Worm (Caenorhabditis elegans) whole organism, L4 larva: ENCODE data around the gene ksr-1.

Source experiments
- D1046.2 ChIP-seq: fragments of 200-800 bp; sonication (Bioruptor generic); IDR thresholded peaks from 2 replicates; pipeline ENCODE4 v1.3.6; 2022; ENCODE audit warnings: missing genetic modification characterization, missing compliant biosample characterization
- F26F4.8 ChIP-seq: fragments of 200-800 bp; sonication (Bioruptor generic); conservative IDR thresholded peaks from 2 replicates; pipeline ENCODE4 v1.3.6; 2022; ENCODE audit warnings: missing genetic modification characterization, missing compliant biosample characterization
- T20F7.1 ChIP-seq: fragments of 200-800 bp; sonication (Bioruptor generic); optimal IDR thresholded peaks from 2 replicates; lab custom pipeline; 2018; ENCODE audit warnings: mild to moderate bottlenecking, missing genetic modification characterization, missing compliant biosample characterization
- T26A8.4 ChIP-seq: fragments of 200-800 bp; sonication (Bioruptor generic); IDR thresholded peaks from 2 replicates; pipeline ENCODE4 v1.3.6; 2022; ENCODE audit warnings: missing genetic modification characterization, missing compliant biosample characterization
- Y75B8A.6 ChIP-seq: fragments of 200-800 bp; sonication (Bioruptor generic); IDR thresholded peaks from 2 replicates; pipeline ENCODE4 v1.3.6; 2022; ENCODE audit warnings: missing genetic modification reagents, missing genetic modification characterization, missing compliant biosample characterization
- ZK337.2 ChIP-seq: fragments of 200-800 bp; sonication (Bioruptor generic); IDR thresholded peaks from 2 replicates; pipeline ENCODE4 v1.3.6; 2022; ENCODE audit warnings: missing genetic modification reagents, missing genetic modification characterization, missing compliant biosample characterization
- aly-2 ChIP-seq: sonication (generic microtip); optimal IDR thresholded peaks from 2 replicates; lab custom pipeline; 2018; ENCODE audit warnings: missing biosample characterization, missing genetic modification characterization
- arid-1 ChIP-seq: fragments of 200-800 bp; sonication (Bioruptor generic); conservative IDR thresholded peaks from 2 replicates; pipeline ENCODE4 v1.3.6; 2022; ENCODE audit warnings: missing genetic modification reagents, missing genetic modification characterization, missing compliant biosample characterization
- ceh-20 ChIP-seq: fragments of 200-800 bp; sonication (Bioruptor generic); IDR thresholded peaks from 2 replicates; pipeline ENCODE4 v1.3.6; 2022; ENCODE audit warnings: missing genetic modification reagents, missing genetic modification characterization, missing compliant biosample characterization
- ceh-28 ChIP-seq: fragments of 150-350 bp; optimal IDR thresholded peaks from 2 replicates; lab custom pipeline; 2014; ENCODE audit warnings: missing biosample characterization, missing genetic modification reagents, missing genetic modification characterization
- ceh-32 ChIP-seq: sonication (generic microtip); optimal IDR thresholded peaks from 2 replicates; lab custom pipeline; 2016; ENCODE audit warnings: mild to moderate bottlenecking, missing genetic modification characterization, missing compliant biosample characterization; ENCODE audit not compliant: poor library complexity
- ctbp-1 ChIP-seq: fragments of 200-800 bp; sonication (Bioruptor generic); IDR thresholded peaks from 2 replicates; pipeline ENCODE4 v1.3.6; 2022; ENCODE audit warnings: missing genetic modification reagents, missing genetic modification characterization, missing compliant biosample characterization
- daf-16 ChIP-seq, 3 experiments: sonication (generic microtip); optimal IDR thresholded peaks; 2 replicates each; lab custom pipeline; 2016 to 2017; ENCODE audit warnings: missing genetic modification characterization in 3 of 3, missing genetic modification reagents in 3 of 3, mild to moderate bottlenecking in 2 of 3, missing compliant biosample characterization in 2 of 3, missing biosample characterization in 1 of 3, moderate library complexity in 1 of 3
- daf-8 ChIP-seq: fragments of 200-800 bp; sonication (Bioruptor generic); IDR thresholded peaks from 2 replicates; pipeline ENCODE4 v1.3.6; 2022; ENCODE audit warnings: missing genetic modification characterization, missing compliant biosample characterization
- dmd-8 ChIP-seq: fragments of 200-800 bp; sonication (Bioruptor generic); IDR thresholded peaks from 2 replicates; pipeline ENCODE4 v1.3.6; 2022; ENCODE audit warnings: missing genetic modification characterization, missing compliant biosample characterization
- dpl-1 ChIP-seq: fragments of 150-350 bp; optimal IDR thresholded peaks from 2 replicates; lab custom pipeline; 2014; ENCODE audit warnings: missing biosample characterization, missing genetic modification reagents, missing genetic modification characterization
- dve-1 ChIP-seq: sonication (generic microtip); optimal IDR thresholded peaks from 2 replicates; lab custom pipeline; 2017; ENCODE audit warnings: antibody characterized with exemption, mild to moderate bottlenecking, missing genetic modification characterization, missing compliant biosample characterization; ENCODE audit not compliant: insufficient read depth
- fos-1 ChIP-seq: fragments of 150-350 bp; optimal IDR thresholded peaks from 2 replicates; lab custom pipeline; 2014; ENCODE audit warnings: missing biosample characterization, missing genetic modification characterization
- hif-1 ChIP-seq, 2 experiments: sonication (generic microtip); optimal IDR thresholded peaks; 2 replicates each; lab custom pipeline; 2016 to 2017; ENCODE audit warnings: missing compliant biosample characterization in 2 of 2, missing genetic modification characterization in 2 of 2, missing genetic modification reagents in 2 of 2, missing genotype in 2 of 2, mild to moderate bottlenecking in 1 of 2
- hlh-11 ChIP-seq: fragments of 200-800 bp; sonication (Bioruptor generic); optimal IDR thresholded peaks from 2 replicates; lab custom pipeline; 2018; ENCODE audit warnings: mild to moderate bottlenecking, missing genetic modification characterization, missing compliant biosample characterization
- hlh-30 ChIP-seq: sonication (generic microtip); optimal IDR thresholded peaks from 2 replicates; lab custom pipeline; 2017; ENCODE audit warnings: antibody characterized with exemption, mild to moderate bottlenecking, missing genetic modification characterization, missing compliant biosample characterization; ENCODE audit not compliant: insufficient read depth
- hmg-1.1 ChIP-seq: fragments of 200-800 bp; sonication (Bioruptor generic); IDR thresholded peaks from 2 replicates; pipeline ENCODE4 v1.3.6; 2022; ENCODE audit warnings: missing genetic modification reagents, missing genetic modification characterization, missing compliant biosample characterization
- lin-1 ChIP-seq: fragments of 200-800 bp; sonication (Bioruptor generic); IDR thresholded peaks from 2 replicates; pipeline ENCODE4 v1.3.6; 2022; ENCODE audit warnings: missing genetic modification reagents, missing genetic modification characterization, missing compliant biosample characterization
- lin-13 ChIP-seq: fragments of 150-350 bp; optimal IDR thresholded peaks from 2 replicates; lab custom pipeline; 2014; ENCODE audit warnings: missing biosample characterization, missing genetic modification reagents, missing genetic modification characterization
- lin-38 ChIP-seq: fragments of 200-800 bp; sonication (Bioruptor generic); IDR thresholded peaks from 2 replicates; pipeline ENCODE4 v1.3.6; 2022; ENCODE audit warnings: missing genetic modification reagents, missing genetic modification characterization, missing compliant biosample characterization
- lin-39 ChIP-seq: fragments of 150-350 bp; optimal IDR thresholded peaks from 2 replicates; lab custom pipeline; 2014; ENCODE audit warnings: missing biosample characterization, missing genetic modification reagents, missing genetic modification characterization
- lsy-2 ChIP-seq, 2 experiments: fragments of 150-350 bp in 1 of 2; sonication (generic microtip) in 1 of 2; optimal IDR thresholded peaks; 2 replicates each; lab custom pipeline; 2014 to 2017; ENCODE audit warnings: missing biosample characterization in 2 of 2, missing genetic modification characterization in 2 of 2
- madf-9 ChIP-seq: fragments of 200-800 bp; sonication (Bioruptor generic); conservative IDR thresholded peaks from 2 replicates; pipeline ENCODE4 v1.3.6; 2022; ENCODE audit warnings: missing genetic modification reagents, missing genetic modification characterization, missing compliant biosample characterization
- mdl-1 ChIP-seq, 2 experiments: fragments of 150-350 bp in 1 of 2; sonication (generic microtip) in 1 of 2; optimal IDR thresholded peaks; 2 replicates each; lab custom pipeline; 2014 to 2017; ENCODE audit warnings: missing biosample characterization in 2 of 2, missing genetic modification characterization in 2 of 2
- mxl-3 ChIP-seq: fragments of 200-800 bp; sonication (Bioruptor generic); optimal IDR thresholded peaks from 2 replicates; lab custom pipeline; 2018; ENCODE audit warnings: mild to moderate bottlenecking, missing genetic modification characterization, missing compliant biosample characterization
- nhr-10 ChIP-seq: fragments of 150-350 bp; optimal IDR thresholded peaks from 2 replicates; lab custom pipeline; 2014; ENCODE audit warnings: missing biosample characterization, missing genetic modification characterization
- nhr-102 ChIP-seq: sonication (generic microtip); optimal IDR thresholded peaks from 2 replicates; lab custom pipeline; 2016; ENCODE audit warnings: mild to moderate bottlenecking, missing genetic modification characterization, moderate library complexity, missing compliant biosample characterization
- nhr-25 ChIP-seq: sonication (generic microtip); optimal IDR thresholded peaks from 2 replicates; lab custom pipeline; 2017; ENCODE audit warnings: missing genetic modification characterization, mild to moderate bottlenecking, missing compliant biosample characterization, antibody characterized with exemption, moderate library complexity, borderline replicate concordance; ENCODE audit not compliant: insufficient read depth
- nhr-28 ChIP-seq: fragments of 150-350 bp; optimal IDR thresholded peaks from 2 replicates; lab custom pipeline; 2014; ENCODE audit warnings: missing biosample characterization, missing genetic modification characterization
- nhr-48 ChIP-seq: sonication (generic microtip); optimal IDR thresholded peaks from 2 replicates; lab custom pipeline; 2016; ENCODE audit warnings: mild to moderate bottlenecking, missing genetic modification characterization, missing compliant biosample characterization
- nhr-6 ChIP-seq: fragments of 150-350 bp; optimal IDR thresholded peaks from 2 replicates; lab custom pipeline; 2014; ENCODE audit warnings: missing biosample characterization, missing genetic modification characterization
- pha-4 ChIP-seq, 2 experiments: fragments of 150-350 bp in 1 of 2; fragments of 200-800 bp in 1 of 2; sonication (Bioruptor generic) in 1 of 2; IDR thresholded peaks in 1 of 2; optimal IDR thresholded peaks in 1 of 2; 2 replicates each; pipeline versions ENCODE4 v1.3.6 to Lab custom; 2014 to 2022; ENCODE audit warnings: missing genetic modification characterization in 2 of 2, missing genetic modification reagents in 2 of 2, missing biosample characterization in 1 of 2, missing compliant biosample characterization in 1 of 2
- php-3 ChIP-seq: fragments of 200-800 bp; sonication (Bioruptor generic); IDR thresholded peaks from 2 replicates; pipeline ENCODE4 v1.3.6; 2022; ENCODE audit warnings: missing genetic modification reagents, missing genetic modification characterization, missing compliant biosample characterization
- set-16 ChIP-seq: fragments of 200-800 bp; sonication (Bioruptor generic); IDR thresholded peaks from 2 replicates; pipeline ENCODE4 v1.3.6; 2022; ENCODE audit warnings: missing genetic modification reagents, missing genetic modification characterization, missing compliant biosample characterization
- snpc-4 ChIP-seq: fragments of 150-350 bp; optimal IDR thresholded peaks from 2 replicates; lab custom pipeline; 2014; ENCODE audit warnings: missing biosample characterization, missing genetic modification characterization
- unc-62 ChIP-seq, 3 experiments: fragments of 150-350 bp in 1 of 3; sonication (generic microtip); optimal IDR thresholded peaks in 2 of 3; peaks in 1 of 3; 1 replicate in 1 of 3; 2 replicates in 2 of 3; lab custom pipeline; 2014 to 2017; ENCODE audit warnings: missing biosample characterization in 3 of 3, missing genetic modification characterization in 3 of 3, missing genetic modification reagents in 3 of 3, missing genotype in 1 of 3

Gene ksr-1

DNA sequence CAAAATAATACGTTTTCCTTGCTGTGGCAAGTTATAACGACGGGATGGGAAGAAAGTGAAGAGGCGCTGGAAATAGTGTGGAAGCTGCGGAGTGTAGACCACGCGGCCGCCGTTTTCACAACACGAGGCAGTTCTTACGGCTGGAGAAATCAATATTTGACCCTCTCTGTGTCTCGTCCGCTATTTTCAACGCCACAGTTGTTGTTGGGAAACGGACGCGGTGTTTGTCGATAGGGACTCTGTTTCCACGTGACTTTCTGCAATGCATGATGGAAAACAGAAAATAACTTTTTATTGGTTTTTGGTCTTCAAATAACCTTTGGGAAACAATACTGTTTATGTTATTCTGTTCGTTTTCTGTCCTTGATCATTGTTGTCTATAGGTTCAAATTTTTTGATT is 43.1 kb upstream of the ksr-1 start, which contains the start of gene K02A6.3 (continued):
- TF ChIP-seq nhr-25 (tag; lab: Kevin White, UChicago) = peak; percentile 12
- peak; percentile 81 for TF ChIP-seq ceh-20
- TF ChIP-seq snpc-4 (tag; lab: Kevin White, UChicago) = no peak
- peak; percentile 9 to 86 for TF ChIP-seq hif-1 (tag; optimal IDR thresholded peaks at IDR 0.05; lab: Kevin White, UChicago)
- TF ChIP-seq lsy-2 (tag; optimal IDR thresholded peaks at IDR 0.05; lab: Kevin White, UChicago) = peak in 1 of 2 experiments; percentile 83
- TF ChIP-seq aly-2 (tag; lab: Kevin White, UChicago) = no peak
- TF ChIP-seq arid-1 (GFP tag; lab: Robert Waterston, UW) = peak; percentile 37; the same call in 1 of the 2 replicates
- no peak for TF ChIP-seq lin-13 (GFP tag; lab: Kevin White, UChicago)
- TF ChIP-seq dpl-1 (GFP tag; lab: Kevin White, UChicago) = peak; percentile 56
- TF ChIP-seq daf-16 (GFP tag; optimal IDR thresholded peaks at IDR 0.05; lab: Kevin White, UChicago) = peak in 1 of 2 experiments; percentile 98
- peak; percentile 100 for TF ChIP-seq daf-16 (tag; optimal IDR thresholded peaks at IDR 0.05; lab: Kevin White, UChicago)
- TF ChIP-seq ceh-28 = peak; percentile 78

DNA sequence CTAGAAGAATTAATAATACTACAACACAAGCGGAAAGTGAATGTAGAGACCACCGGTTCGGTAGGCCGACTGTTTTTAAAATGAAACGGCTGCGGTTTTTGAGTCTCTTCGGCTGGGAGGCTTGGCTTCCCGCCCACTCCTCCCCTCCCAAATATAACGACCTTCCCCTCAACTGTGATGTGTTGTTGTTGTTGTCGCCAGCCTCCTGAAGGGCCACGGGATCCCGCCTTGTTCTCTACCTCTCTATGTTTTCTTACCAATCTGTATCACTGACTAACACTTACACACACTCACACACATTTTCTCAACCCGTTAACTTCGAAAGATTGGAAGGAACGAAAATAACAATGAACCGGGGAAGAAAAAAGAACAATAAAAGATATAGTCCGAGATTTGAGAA is 41.4 kb upstream of the ksr-1 start:
- no peak for TF ChIP-seq snpc-4 (tag; lab: Kevin White, UChicago)
- 0 out of 2 replicates have a peak, but pooled peaks have one; percentile 24 for TF ChIP-seq hmg-1.1 (GFP tag; lab: Robert Waterston, UW)
- TF ChIP-seq hlh-30 (tag; lab: Kevin White, UChicago) = peak; percentile 58
- TF ChIP-seq lin-1 (GFP tag; lab: Robert Waterston, UW) = no peak
- TF ChIP-seq lin-38 (GFP tag; lab: Robert Waterston, UW) = no peak
- peak in 1 of 2 experiments; percentile 39 for TF ChIP-seq unc-62 (GFP tag; optimal IDR thresholded peaks at IDR 0.05 in 1 of 2; lab: Kevin White, UChicago)
- no peak for TF ChIP-seq unc-62 (tag; optimal IDR thresholded peaks at IDR 0.05; lab: Kevin White, UChicago)
- TF ChIP-seq nhr-10 (tag; lab: Kevin White, UChicago) = no peak
- peak in 1 of 2 experiments; percentile 72 for TF ChIP-seq daf-16 (GFP tag; optimal IDR thresholded peaks at IDR 0.05; lab: Kevin White, UChicago)
- no peak for TF ChIP-seq daf-16 (tag; optimal IDR thresholded peaks at IDR 0.05; lab: Kevin White, UChicago)

DNA sequence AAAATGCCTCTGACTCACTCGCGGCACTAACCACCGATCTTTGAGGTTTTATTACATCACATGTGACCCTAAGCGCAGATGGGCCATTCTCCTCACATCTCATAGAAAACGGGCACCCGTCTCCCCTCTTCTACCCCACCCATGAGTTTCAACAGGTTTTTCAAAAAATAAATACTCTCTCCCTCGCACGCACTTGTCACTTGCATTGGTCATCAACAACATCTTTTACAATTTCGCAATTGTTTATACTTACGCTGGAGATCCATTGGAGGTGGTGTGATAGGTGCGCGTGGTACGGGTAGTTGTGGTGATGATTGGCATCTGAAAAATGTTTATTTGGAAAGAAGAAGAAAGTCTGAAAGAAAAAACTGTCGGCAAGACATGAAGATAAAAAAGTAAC is 39.0 kb upstream of the ksr-1 start, which contains the start of gene M60.4:
M60.4 (minus strand) TSS at position 321 of the 400 bp plus-strand sequence.
- TF ChIP-seq F26F4.8 (no peak), mxl-3 (peak; percentile 57), snpc-4 (tag; lab: Kevin White, UChicago) (no peak), daf-16 (GFP tag; optimal IDR thresholded peaks at IDR 0.05; lab: Kevin White, UChicago) (peak in 1 of 2 experiments; percentile 94), daf-16 (tag; optimal IDR thresholded peaks at IDR 0.05; lab: Kevin White, UChicago) (peak; percentile 48), ceh-28 (no peak), nhr-6 (tag; lab: Kevin White, UChicago) (no peak), lin-39 (tag; lab: Kevin White, UChicago) (no peak), hif-1 (tag; optimal IDR thresholded peaks at IDR 0.05; lab: Kevin White, UChicago) (peak in 1 of 2 experiments; percentile 28), T20F7.1 (GFP tag; lab: Kevin White, UChicago) (no peak), madf-9 (GFP tag; lab: Robert Waterston, UW) (no peak), nhr-28 (tag; lab: Kevin White, UChicago) (peak; percentile 62), dmd-8 (GFP tag; lab: Robert Waterston, UW) (no peak), nhr-102 (tag; lab: Kevin White, UChicago) (no peak), mdl-1 (tag; optimal IDR thresholded peaks at IDR 0.05; lab: Kevin White, UChicago) (peak; percentile 63 to 80), lin-13 (GFP tag; lab: Kevin White, UChicago) (no peak), nhr-25 (tag; lab: Kevin White, UChicago) (peak; percentile 18), php-3 (GFP tag; lab: Robert Waterston, UW) (no peak), dve-1 (tag; lab: Kevin White, UChicago) (peak; percentile 43), set-16 (GFP tag; lab: Robert Waterston, UW) (no peak), ZK337.2 (GFP tag; lab: Robert Waterston, UW) (no peak), hlh-11 (tag; lab: Kevin White, UChicago) (peak; percentile 74), lin-38 (GFP tag; lab: Robert Waterston, UW) (no peak), fos-1 (no peak), hlh-30 (tag; lab: Kevin White, UChicago) (peak; percentile 95), daf-8 (no peak), ceh-32 (tag; lab: Kevin White, UChicago) (no peak), D1046.2 (no peak), Y75B8A.6 (no peak), ctbp-1 (GFP tag; lab: Robert Waterston, UW) (no peak), aly-2 (tag; lab: Kevin White, UChicago) (no peak), T26A8.4 (GFP tag; lab: Robert Waterston, UW) (no peak), lin-1 (GFP tag; lab: Robert Waterston, UW) (no peak), nhr-48 (tag; lab: Kevin White, UChicago) (no peak), pha-4 (GFP tag; IDR thresholded peaks at IDR 0.05; lab: Robert Waterston, UW) (no peak), pha-4 (tag; optimal IDR thresholded peaks at IDR 0.05; lab: Kevin White, UChicago) (no peak)
